Worm (Caenorhabditis elegans) whole organism, young adult: ENCODE data around the gene C09G9.3.
A peak's percentile ranks its signal among the peaks of the same experiment; 100 is the strongest.

Source experiments
- B0035.1 ChIP-seq: sonication (generic microtip); optimal IDR thresholded peaks from 2 replicates; lab custom pipeline; 2016; ENCODE audit warnings: missing genetic modification characterization, mild to moderate bottlenecking, missing compliant biosample characterization, missing genotype, missing genetic modification reagents
- C06A6.2 ChIP-seq: fragments of 200-800 bp; sonication (Bioruptor generic); conservative IDR thresholded peaks from 2 replicates; pipeline ENCODE4 v1.3.6; 2022; ENCODE audit warnings: missing genetic modification characterization, missing compliant biosample characterization
- C17E4.6 ChIP-seq: fragments of 200-800 bp; sonication (Bioruptor generic); IDR thresholded peaks from 2 replicates; pipeline ENCODE4 v1.3.6; 2022; ENCODE audit warnings: missing genetic modification reagents, missing genetic modification characterization, missing compliant biosample characterization
- D2030.7 ChIP-seq: fragments of 200-800 bp; sonication (Bioruptor generic); IDR thresholded peaks from 2 replicates; pipeline ENCODE4 v1.3.6; 2022; ENCODE audit warnings: missing genetic modification reagents, missing genetic modification characterization, missing compliant biosample characterization
- F10E7.11 ChIP-seq: sonication (generic microtip); optimal IDR thresholded peaks from 2 replicates; lab custom pipeline; 2017; ENCODE audit warnings: mild to moderate bottlenecking, missing genetic modification characterization, moderate library complexity, missing compliant biosample characterization
- F37B4.10 ChIP-seq: fragments of 200-800 bp; sonication (Bioruptor generic); IDR thresholded peaks from 2 replicates; pipeline ENCODE4 v1.3.6; 2022; ENCODE audit warnings: missing genetic modification characterization, missing compliant biosample characterization
- F39B2.1 ChIP-seq: fragments of 200-800 bp; sonication (Bioruptor generic); IDR thresholded peaks from 2 replicates; pipeline ENCODE4 v1.3.6; 2022; ENCODE audit warnings: missing genetic modification reagents, missing genetic modification characterization, missing compliant biosample characterization
- F57A8.1 ChIP-seq: fragments of 200-800 bp; sonication (Bioruptor generic); optimal IDR thresholded peaks from 2 replicates; lab custom pipeline; 2018; ENCODE audit warnings: mild to moderate bottlenecking, missing genetic modification characterization, moderate library complexity, missing compliant biosample characterization
- F57C9.4 ChIP-seq: sonication (generic microtip); optimal IDR thresholded peaks from 2 replicates; lab custom pipeline; 2017; ENCODE audit warnings: mild to moderate bottlenecking, missing genetic modification characterization, missing compliant biosample characterization
- K11D2.4 ChIP-seq: fragments of 200-800 bp; sonication (Bioruptor generic); IDR thresholded peaks from 2 replicates; pipeline ENCODE4 v1.3.6; 2022; ENCODE audit warnings: missing genetic modification reagents, missing genetic modification characterization, missing compliant biosample characterization
- Y67H2A.10 ChIP-seq: fragments of 200-800 bp; sonication (Bioruptor generic); conservative IDR thresholded peaks from 2 replicates; pipeline ENCODE4 v1.3.6; 2022; ENCODE audit warnings: missing genetic modification reagents, missing genetic modification characterization, missing compliant biosample characterization
- ama-1 ChIP-seq, 3 experiments: fragments of 150-350 bp in 1 of 3; sonication (generic microtip) in 2 of 3; optimal IDR thresholded peaks; 2 replicates each; lab custom pipeline; 2014 to 2018; ENCODE audit warnings: missing biosample characterization in 2 of 3, missing genetic modification characterization in 2 of 3, missing genetic modification reagents in 2 of 3
- aptf-2 ChIP-seq: fragments of 200-800 bp; sonication (Bioruptor generic); conservative IDR thresholded peaks from 2 replicates; pipeline ENCODE4 v1.3.6; 2022; ENCODE audit warnings: missing genetic modification reagents, missing genetic modification characterization, missing compliant biosample characterization
- atf-7 ChIP-seq: sonication (generic microtip); optimal IDR thresholded peaks from 2 replicates; lab custom pipeline; 2017; ENCODE audit warnings: mild to moderate bottlenecking, missing genetic modification characterization, missing compliant biosample characterization
- athp-1 ChIP-seq: sonication (generic microtip); optimal IDR thresholded peaks from 2 replicates; lab custom pipeline; 2017; ENCODE audit warnings: mild to moderate bottlenecking, missing genetic modification characterization, missing compliant biosample characterization
- ccch-3 ChIP-seq: fragments of 200-800 bp; sonication (Bioruptor generic); optimal IDR thresholded peaks from 2 replicates; lab custom pipeline; 2018; ENCODE audit warnings: mild to moderate bottlenecking, missing genetic modification characterization, missing compliant biosample characterization
- cebp-1 ChIP-seq, 2 experiments: fragments of 200-800 bp in 1 of 2; sonication (Bioruptor generic) in 1 of 2; sonication (generic microtip) in 1 of 2; IDR thresholded peaks in 1 of 2; optimal IDR thresholded peaks in 1 of 2; 2 replicates each; pipeline versions ENCODE4 v1.3.6 to Lab custom; 2017 to 2022; ENCODE audit warnings: missing compliant biosample characterization in 2 of 2, missing genetic modification characterization in 2 of 2, mild to moderate bottlenecking in 1 of 2, missing genetic modification reagents in 1 of 2, moderate library complexity in 1 of 2
- ceh-100 ChIP-seq: fragments of 200-800 bp; sonication (Bioruptor generic); IDR thresholded peaks from 2 replicates; pipeline ENCODE4 v1.3.6; 2022; ENCODE audit warnings: missing genetic modification reagents, missing genetic modification characterization, missing compliant biosample characterization
- ceh-58 ChIP-seq: fragments of 200-800 bp; sonication (Bioruptor generic); IDR thresholded peaks from 2 replicates; pipeline ENCODE4 v1.3.6; 2022; ENCODE audit warnings: missing genetic modification characterization, missing compliant biosample characterization
- chd-7 ChIP-seq: sonication (generic microtip); optimal IDR thresholded peaks from 2 replicates; lab custom pipeline; 2016; ENCODE audit warnings: mild to moderate bottlenecking, missing genetic modification characterization, moderate library complexity, missing compliant biosample characterization
- dox-1 ChIP-seq: fragments of 200-800 bp; sonication (Bioruptor generic); IDR thresholded peaks from 2 replicates; pipeline ENCODE4 v1.3.6; 2022; ENCODE audit warnings: missing genetic modification reagents, missing genetic modification characterization, missing compliant biosample characterization
- dpff-1 ChIP-seq: sonication (generic microtip); optimal IDR thresholded peaks from 2 replicates; lab custom pipeline; 2017; ENCODE audit warnings: mild to moderate bottlenecking, missing genetic modification characterization, missing compliant biosample characterization
- dpl-1 ChIP-seq: fragments of 150-350 bp; optimal IDR thresholded peaks from 2 replicates; lab custom pipeline; 2014; ENCODE audit warnings: missing biosample characterization, missing genetic modification reagents, missing genetic modification characterization
- efl-1 ChIP-seq: fragments of 150-350 bp; optimal IDR thresholded peaks from 2 replicates; lab custom pipeline; 2014; ENCODE audit warnings: missing biosample characterization, missing genetic modification reagents, missing genetic modification characterization
- egl-18 ChIP-seq: fragments of 200-800 bp; sonication (Bioruptor generic); IDR thresholded peaks from 2 replicates; pipeline ENCODE4 v1.3.6; 2022; ENCODE audit warnings: missing genetic modification reagents, missing genetic modification characterization, missing compliant biosample characterization
- egl-44 ChIP-seq: fragments of 200-800 bp; sonication (Bioruptor generic); IDR thresholded peaks from 2 replicates; pipeline ENCODE4 v1.3.6; 2022; ENCODE audit warnings: missing genetic modification reagents, missing genetic modification characterization, missing compliant biosample characterization
- ekl-4 ChIP-seq: fragments of 200-800 bp; sonication (Bioruptor generic); IDR thresholded peaks from 2 replicates; pipeline ENCODE4 v1.3.6; 2022; ENCODE audit warnings: missing genetic modification reagents, missing genetic modification characterization, missing compliant biosample characterization
- ets-4 ChIP-seq: fragments of 200-800 bp; sonication (Bioruptor generic); optimal IDR thresholded peaks from 2 replicates; lab custom pipeline; 2018; ENCODE audit warnings: mild to moderate bottlenecking, missing genetic modification characterization, missing compliant biosample characterization
- fkh-3 ChIP-seq: sonication (generic microtip); optimal IDR thresholded peaks from 2 replicates; lab custom pipeline; 2016; ENCODE audit warnings: mild to moderate bottlenecking, missing genetic modification characterization, missing compliant biosample characterization
- hlh-26 ChIP-seq: fragments of 200-800 bp; sonication (Bioruptor generic); conservative IDR thresholded peaks from 2 replicates; pipeline ENCODE4 v1.3.6; 2022; ENCODE audit warnings: missing genetic modification reagents, missing genetic modification characterization, missing compliant biosample characterization
- hrde-1 ChIP-seq: sonication (generic microtip); optimal IDR thresholded peaks from 2 replicates; lab custom pipeline; 2016; ENCODE audit warnings: missing genetic modification characterization, mild to moderate bottlenecking, missing compliant biosample characterization, moderate library complexity, missing genotype, missing genetic modification reagents, borderline replicate concordance
- hsf-1 ChIP-seq: fragments of 200-800 bp; sonication (Bioruptor generic); IDR thresholded peaks from 2 replicates; pipeline ENCODE4 v1.3.6; 2022; ENCODE audit warnings: missing genetic modification reagents, missing genetic modification characterization, missing compliant biosample characterization
- lag-1 ChIP-seq: fragments of 200-800 bp; sonication (Bioruptor generic); IDR thresholded peaks from 2 replicates; pipeline ENCODE4 v1.3.6; 2022; ENCODE audit warnings: missing genetic modification reagents, missing genetic modification characterization, missing compliant biosample characterization
- lsl-1 ChIP-seq: fragments of 200-800 bp; sonication (Bioruptor generic); optimal IDR thresholded peaks from 2 replicates; lab custom pipeline; 2018; ENCODE audit warnings: mild to moderate bottlenecking, missing genetic modification characterization, moderate library complexity, missing compliant biosample characterization
- mcd-1 ChIP-seq: fragments of 200-800 bp; sonication (Bioruptor generic); IDR thresholded peaks from 2 replicates; pipeline ENCODE4 v1.3.6; 2022; ENCODE audit warnings: missing genetic modification reagents, missing genetic modification characterization, missing compliant biosample characterization
- mes-4 ChIP-seq: sonication (generic microtip); optimal IDR thresholded peaks from 2 replicates; lab custom pipeline; 2016; ENCODE audit warnings: missing genotype, missing genetic modification characterization, missing compliant biosample characterization
- nhr-80 ChIP-seq: sonication (generic microtip); optimal IDR thresholded peaks from 2 replicates; lab custom pipeline; 2016; ENCODE audit warnings: missing genetic modification characterization, missing compliant biosample characterization
- rcor-1 ChIP-seq: fragments of 200-800 bp; sonication (Bioruptor generic); IDR thresholded peaks from 2 replicates; pipeline ENCODE4 v1.3.6; 2022; ENCODE audit warnings: missing genetic modification reagents, missing genetic modification characterization, missing compliant biosample characterization
- ztf-28 ChIP-seq: fragments of 200-800 bp; sonication (Bioruptor generic); IDR thresholded peaks from 2 replicates; pipeline ENCODE4 v1.3.6; 2022; ENCODE audit warnings: missing genetic modification reagents, missing genetic modification characterization, missing compliant biosample characterization
- ztf-3 ChIP-seq: fragments of 200-800 bp; sonication (Bioruptor generic); optimal IDR thresholded peaks from 2 replicates; lab custom pipeline; 2018; ENCODE audit warnings: mild to moderate bottlenecking, missing genetic modification characterization, missing compliant biosample characterization

The C09G9.3 gene

ce11 chrIV:8918790-8919189 lies 45.9 kb upstream of the C09G9.3 start, which contains the start of gene rap-1:
TSS of gene rap-1 (minus strand) at chrIV:8918890.
- no peak for TF ChIP-seq nhr-80 (tag; lab: Kevin White, UChicago)
- no peak for TF ChIP-seq dox-1
- TF ChIP-seq egl-44 = no peak
- no peak for TF ChIP-seq F10E7.11 (tag; lab: Kevin White, UChicago)
- no peak for TF ChIP-seq mcd-1 (GFP tag; lab: Robert Waterston, UW)
- no peak for TF ChIP-seq ccch-3
- TF ChIP-seq Y67H2A.10 = no peak
- no peak for TF ChIP-seq egl-18 (GFP tag; lab: Robert Waterston, UW)
- no peak for TF ChIP-seq K11D2.4 (GFP tag; lab: Robert Waterston, UW)
- TF ChIP-seq hrde-1 (tag; lab: Kevin White, UChicago) = no peak
- TF ChIP-seq chd-7 = no peak
- TF ChIP-seq aptf-2 (GFP tag; lab: Robert Waterston, UW) = no peak
- TF ChIP-seq B0035.1 (tag; lab: Kevin White, UChicago) = no peak
- TF ChIP-seq D2030.7 (GFP tag; lab: Robert Waterston, UW) = no peak
- no peak for TF ChIP-seq hsf-1 (GFP tag; lab: Robert Waterston, UW)
- no peak for TF ChIP-seq athp-1 (tag; lab: Kevin White, UChicago)
- TF ChIP-seq lsl-1 (GFP tag; lab: Kevin White, UChicago) = no peak
- TF ChIP-seq cebp-1 (GFP tag; IDR thresholded peaks at IDR 0.05; lab: Robert Waterston, UW) = no peak
- TF ChIP-seq cebp-1 (tag; optimal IDR thresholded peaks at IDR 0.05; lab: Kevin White, UChicago) = no peak
- TF ChIP-seq ztf-3 (GFP tag; lab: Kevin White, UChicago) = no peak

DNA sequence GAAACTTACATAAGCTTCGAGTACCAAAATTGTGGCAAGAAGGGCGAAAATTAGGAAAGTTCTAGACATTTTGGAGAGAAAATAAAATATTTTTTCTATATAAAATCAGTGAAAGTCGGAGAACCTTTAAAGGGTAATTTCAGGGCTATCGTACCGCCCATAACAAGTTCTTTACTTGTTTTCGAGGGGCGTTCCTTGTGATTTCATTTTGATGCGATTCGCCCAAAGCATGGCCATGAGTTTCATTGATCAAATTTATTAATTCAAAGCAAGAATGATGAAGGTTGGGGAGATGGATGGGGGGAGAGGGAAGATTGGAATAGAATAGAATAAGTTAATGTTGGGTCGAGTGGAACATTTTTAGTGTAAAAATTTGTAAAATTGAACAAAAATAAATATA lies 43.2 kb upstream of the C09G9.3 start, which contains the start of gene C27B7.9:
Gene C27B7.9 (minus strand): TSS at position 101 of the 400 bp plus-strand sequence.
- TF ChIP-seq ceh-58 (GFP tag; lab: Robert Waterston, UW) (0 out of 2 replicates have a peak, but pooled peaks have one; percentile 31), mes-4 (no peak)
- TF ChIP-seq, all 124 proteins: peak for 1

ce11 chrIV:8914187-8914586 lies 41.3 kb upstream of the C09G9.3 start:
- TF ChIP-seq atf-7 (tag; lab: Kevin White, UChicago) (peak; percentile 88), F37B4.10 (GFP tag; lab: Robert Waterston, UW) (no peak), F57C9.4 (tag; lab: Kevin White, UChicago) (no peak)

DNA sequence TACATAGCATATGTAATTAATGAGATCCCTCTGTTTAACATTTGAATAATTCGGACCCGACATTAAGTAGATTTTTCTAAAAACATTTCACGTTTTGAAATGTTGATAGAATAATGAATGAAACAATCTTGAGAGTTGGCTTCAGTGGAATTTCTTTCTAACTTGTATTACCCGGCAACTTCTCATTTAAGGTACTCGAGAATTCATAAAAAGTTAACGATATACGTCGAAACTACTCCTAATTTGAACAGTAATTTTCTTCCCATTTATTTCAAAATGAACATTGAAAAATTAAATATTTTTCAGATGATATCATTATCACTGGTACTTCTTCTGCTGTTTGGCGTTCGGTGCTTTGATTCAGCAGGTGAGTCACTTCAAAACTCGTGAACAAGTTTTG lies 33.9 kb upstream of the C09G9.3 start, which contains the start of gene C27B7.7:
Gene C27B7.7 (plus strand): TSS at position 301 of the 400 bp plus-strand sequence.
- TF ChIP-seq ama-1 (optimal IDR thresholded peaks at IDR 0.05; lab: Kevin White, UChicago) (no peak), ama-1 (GFP tag; optimal IDR thresholded peaks at IDR 0.05; lab: Kevin White, UChicago) (no peak), F57A8.1 (GFP tag; lab: Kevin White, UChicago) (no peak), ceh-58 (GFP tag; lab: Robert Waterston, UW) (no peak), dpff-1 (tag; lab: Kevin White, UChicago) (no peak), hlh-26 (no peak), lag-1 (no peak), F39B2.1 (GFP tag; lab: Robert Waterston, UW) (no peak), ekl-4 (no peak), efl-1 (no peak), ets-4 (GFP tag; lab: Kevin White, UChicago) (no peak), egl-44 (no peak), ztf-28 (GFP tag; lab: Robert Waterston, UW) (no peak), ceh-100 (GFP tag; lab: Robert Waterston, UW) (no peak), dpl-1 (GFP tag; lab: Kevin White, UChicago) (no peak), rcor-1 (GFP tag; lab: Robert Waterston, UW) (no peak), mcd-1 (GFP tag; lab: Robert Waterston, UW) (no peak), C17E4.6 (GFP tag; lab: Robert Waterston, UW) (no peak), fkh-3 (no peak), C06A6.2 (no peak)
